Fruit fly (Drosophila melanogaster): Measurements from ENCODE around the gene CG4502.

The CG4502 gene

DNA sequence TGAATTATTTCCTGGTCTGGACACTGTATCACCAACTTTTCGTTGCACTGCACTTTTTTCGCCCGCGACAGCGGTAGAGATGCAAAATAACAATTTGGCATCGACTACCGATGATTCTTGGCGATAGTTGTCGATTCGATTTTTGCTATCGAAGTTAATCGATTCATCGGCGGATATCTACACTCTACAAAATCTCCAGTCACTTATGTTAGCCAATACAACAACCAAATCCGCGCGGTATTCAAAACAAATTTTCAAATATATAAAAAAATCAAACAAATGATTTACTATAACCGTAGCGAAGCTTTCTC, at the start of gene CG4502 (continued):
- TF ChIP-seq Aef1 (GFP tag; IDR thresholded peaks at IDR 0.05) (no peak), CG8388 (GFP tag; optimal IDR thresholded peaks at IDR 0.05) (no peak), CG32532 (GFP tag; IDR thresholded peaks at IDR 0.05) (peak; percentile 67; the same call in 1 of the 2 replicates), trem (tag; optimal IDR thresholded peaks at IDR 0.05) (peak; percentile 75), CG7271 (tag; optimal IDR thresholded peaks at IDR 0.05) (no peak), BtbVII (GFP tag; optimal IDR thresholded peaks at IDR 0.05) (no peak), Antp (GFP tag; optimal IDR thresholded peaks at IDR 0.05) (peak; percentile 38), CG31365 (tag; optimal IDR thresholded peaks at IDR 0.05) (no peak), nerfin-2 (GFP tag; IDR thresholded peaks at IDR 0.05; ENCODE audit: partially characterized antibody) (peak; percentile 99), nau (GFP tag; optimal IDR thresholded peaks at IDR 0.05) (no peak), cad (GFP tag; optimal IDR thresholded peaks at IDR 0.05) (no peak), dati (GFP tag; IDR thresholded peaks at IDR 0.05) (no peak), pros (GFP tag; optimal IDR thresholded peaks at IDR 0.05) (no peak), CG4854 (GFP tag; optimal IDR thresholded peaks at IDR 0.05) (no peak), tup (GFP tag; optimal IDR thresholded peaks at IDR 0.05) (no peak), CG30431 (GFP tag; optimal IDR thresholded peaks at IDR 0.05) (no peak), CG14965 (GFP tag; optimal IDR thresholded peaks at IDR 0.05; ENCODE audit: borderline replicate concordance) (no peak), Doc2 (GFP tag; IDR thresholded peaks at IDR 0.05) (no peak), Nf-YC (tag; optimal IDR thresholded peaks at IDR 0.05) (peak; percentile 28), CG8281 (tag; optimal IDR thresholded peaks at IDR 0.05) (no peak), CG9797 (GFP tag; optimal IDR thresholded peaks at IDR 0.05) (peak; percentile 36), Eip74EF (GFP tag; optimal IDR thresholded peaks at IDR 0.05) (no peak), row (GFP tag; IDR thresholded peaks at IDR 0.05) (peak; percentile 63), CG17186 (GFP tag; optimal IDR thresholded peaks at IDR 0.05) (no peak), nmo (GFP tag; optimal IDR thresholded peaks at IDR 0.05) (peak; percentile 68), CG7839 (tag; optimal IDR thresholded peaks at IDR 0.05) (no peak), chif (GFP tag; optimal IDR thresholded peaks at IDR 0.05) (peak in 1 of 2 experiments; percentile 24), gsb (GFP tag; IDR thresholded peaks at IDR 0.05) (no peak), Dip2 (GFP tag; IDR thresholded peaks at IDR 0.05) (no peak), CG4424 (GFP tag; optimal IDR thresholded peaks at IDR 0.05) (peak; percentile 10), CG17359 (tag; optimal IDR thresholded peaks at IDR 0.05) (no peak), grn (GFP tag; optimal IDR thresholded peaks at IDR 0.05) (no peak), CG10147 (GFP tag; optimal IDR thresholded peaks at IDR 0.05) (peak; percentile 30), sisA (GFP tag; IDR thresholded peaks at IDR 0.05) (no peak), NFAT (GFP tag; IDR thresholded peaks at IDR 0.05) (no peak; the same call in 1 of the 2 replicates), slbo (GFP tag; IDR thresholded peaks at IDR 0.05) (peak; percentile 57), CG10543 (GFP tag; optimal IDR thresholded peaks at IDR 0.05) (no peak), btn (GFP tag; optimal IDR thresholded peaks at IDR 0.05) (no peak), CG11247 (GFP tag; IDR thresholded peaks at IDR 0.05) (no peak), NfI (GFP tag; optimal IDR thresholded peaks at IDR 0.05) (peak; percentile 9), CG8359 (GFP tag; optimal IDR thresholded peaks at IDR 0.05; ENCODE audit: borderline replicate concordance) (no peak), CG15479 (GFP tag; optimal IDR thresholded peaks at IDR 0.05) (no peak), CG34376 (GFP tag; optimal IDR thresholded peaks at IDR 0.05) (peak; percentile 69), CG10321 (GFP tag; IDR thresholded peaks at IDR 0.05) (peak; percentile 34; the same call in 1 of the 2 replicates), CG12744 (GFP tag; optimal IDR thresholded peaks at IDR 0.05) (no peak), Myb (GFP tag; optimal IDR thresholded peaks at IDR 0.05) (peak; percentile 78), slp2 (GFP tag; optimal IDR thresholded peaks at IDR 0.05) (peak; percentile 27), schlank (tag; optimal IDR thresholded peaks at IDR 0.05) (no peak), CG1832 (GFP tag; optimal IDR thresholded peaks at IDR 0.05) (no peak), CG9609 (GFP tag; optimal IDR thresholded peaks at IDR 0.05) (no peak), CG2875 (GFP tag; optimal IDR thresholded peaks at IDR 0.05) (no peak)
